Fruit fly (Drosophila melanogaster): Measurements from ENCODE around the gene CG14223.

CG14223 gene

dm6 chrX:19692951-19693698 lies 29.4 kb upstream of the CG14223 start, which contains the start of gene Mer (continued):
- TF ChIP-seq CG12391 (tag; optimal IDR thresholded peaks at IDR 0.05) = peak; percentile 82
- peak; percentile 75 for TF ChIP-seq CG18476 (GFP tag; optimal IDR thresholded peaks at IDR 0.05)
- TF ChIP-seq ken (GFP tag; IDR thresholded peaks at IDR 0.05) = peak; percentile 76
- no peak for TF ChIP-seq hbn (GFP tag; IDR thresholded peaks at IDR 0.05; ENCODE audit: partially characterized antibody)
- TF ChIP-seq CG10565 (GFP tag; optimal IDR thresholded peaks at IDR 0.05) = no peak
- TF ChIP-seq dmrt11E (tag; optimal IDR thresholded peaks at IDR 0.05) = peak; percentile 76
- peak; percentile 73 for TF ChIP-seq CG11398 (GFP tag; optimal IDR thresholded peaks at IDR 0.05)
- peak; percentile 80 for TF ChIP-seq Hand (GFP tag; optimal IDR thresholded peaks at IDR 0.05)
- peak; percentile 36 for TF ChIP-seq CG31388 (GFP tag; optimal IDR thresholded peaks at IDR 0.05)
- peak; percentile 35; the same call in 1 of the 2 replicates for TF ChIP-seq ap (GFP tag; IDR thresholded peaks at IDR 0.05)
- TF ChIP-seq Med (GFP tag) = peak; percentile 99
- peak; percentile 78 for TF ChIP-seq CG10147 (GFP tag; optimal IDR thresholded peaks at IDR 0.05)
- peak; percentile 69 for TF ChIP-seq Ssrp (tag; optimal IDR thresholded peaks at IDR 0.05)
- peak; percentile 75 for TF ChIP-seq CG10654 (GFP tag; optimal IDR thresholded peaks at IDR 0.05)
- peak; percentile 70 for TF ChIP-seq CG1529 (GFP tag; optimal IDR thresholded peaks at IDR 0.05)
- peak; percentile 67 for TF ChIP-seq Oaz (GFP tag; IDR thresholded peaks at IDR 0.05)
- no peak for TF ChIP-seq CG6791 (GFP tag; IDR thresholded peaks at IDR 0.05; ENCODE audit: partially characterized antibody)
- TF ChIP-seq CG3281 (GFP tag; optimal IDR thresholded peaks at IDR 0.05) = peak; percentile 90
- TF ChIP-seq kay (GFP tag; optimal IDR thresholded peaks at IDR 0.05) = peak; percentile 55
- TF ChIP-seq CG3838 (GFP tag; optimal IDR thresholded peaks at IDR 0.05) = no peak
- TF ChIP-seq CG15514 (GFP tag; optimal IDR thresholded peaks at IDR 0.05) = peak; percentile 83
- TF ChIP-seq nerfin-2 (GFP tag; IDR thresholded peaks at IDR 0.05; ENCODE audit: partially characterized antibody) = no peak
- TF ChIP-seq luna (GFP tag; optimal IDR thresholded peaks at IDR 0.05) = peak; percentile 65
- peak; percentile 92 for TF ChIP-seq CG11695 (GFP tag; IDR thresholded peaks at IDR 0.05)
- TF ChIP-seq wdn (GFP tag; IDR thresholded peaks at IDR 0.05) = peak; percentile 55; the same call in 1 of the 2 replicates
- peak; percentile 88 for TF ChIP-seq Xrp1 (GFP tag; IDR thresholded peaks at IDR 0.05)
- TF ChIP-seq Dip3 (GFP tag; optimal IDR thresholded peaks at IDR 0.05) = peak; percentile 47
- peak; percentile 85 for TF ChIP-seq jumu (GFP tag; optimal IDR thresholded peaks at IDR 0.05)
- TF ChIP-seq pfk (GFP tag; optimal IDR thresholded peaks at IDR 0.05) = peak; percentile 3
- no peak for TF ChIP-seq toy (GFP tag; IDR thresholded peaks at IDR 0.05)
- peak; percentile 59 for TF ChIP-seq oc (tag; optimal IDR thresholded peaks at IDR 0.05)
- TF ChIP-seq lab (GFP tag; optimal IDR thresholded peaks at IDR 0.05) = peak; percentile 92
- no peak for TF ChIP-seq hb (GFP tag; IDR thresholded peaks at IDR 0.05; ENCODE audit: partially characterized antibody)
- peak; percentile 81 for TF ChIP-seq Chrac-16 (GFP tag; optimal IDR thresholded peaks at IDR 0.05)
- peak; percentile 69 for TF ChIP-seq slp2 (GFP tag; optimal IDR thresholded peaks at IDR 0.05)
- no peak for TF ChIP-seq abd-A (tag; optimal IDR thresholded peaks at IDR 0.05)
- peak; percentile 90 for TF ChIP-seq CG12071 (GFP tag; optimal IDR thresholded peaks at IDR 0.05)
- peak; percentile 68 for TF ChIP-seq ewg (GFP tag; optimal IDR thresholded peaks at IDR 0.05)
- peak; percentile 82 for TF ChIP-seq cas (GFP tag; IDR thresholded peaks at IDR 0.05)
- TF ChIP-seq CG1024 (GFP tag; IDR thresholded peaks at IDR 0.05) = peak; percentile 49; the same call in 1 of the 2 replicates
- peak; percentile 14 for TF ChIP-seq Sry-β (GFP tag; optimal IDR thresholded peaks at IDR 0.05)
- TF ChIP-seq Stat92E (GFP tag; optimal IDR thresholded peaks at IDR 0.05) = peak in 1 of 3 experiments; percentile 42
- no peak for TF ChIP-seq CG1832 (GFP tag; optimal IDR thresholded peaks at IDR 0.05)
- TF ChIP-seq NfI (GFP tag; optimal IDR thresholded peaks at IDR 0.05) = peak; percentile 86
- peak; percentile 29 for TF ChIP-seq CG14965 (GFP tag; optimal IDR thresholded peaks at IDR 0.05; ENCODE audit: borderline replicate concordance)
- TF ChIP-seq pita (GFP tag; optimal IDR thresholded peaks at IDR 0.05) = no peak
- TF ChIP-seq Ada2b (GFP tag; IDR thresholded peaks at IDR 0.05) = peak; percentile 85
- peak; percentile 60 for TF ChIP-seq ems (GFP tag; optimal IDR thresholded peaks at IDR 0.05)

Data from whole organism, embryonic.